Fruit fly (Drosophila melanogaster) whole organism, embryonic: ENCODE results near the gene CG8191.

Experiments used
- Aef1 ChIP-seq: fragments of 200-800 bp; sonication (Bioruptor generic); IDR thresholded peaks from 3 replicates; pipeline ENCODE4 v1.3.6; 2022; ENCODE audit warnings: missing biosample characterization, missing genetic modification characterization
- Bdp1 ChIP-seq: fragments of 200-800 bp; sonication (Bioruptor generic); optimal IDR thresholded peaks from 3 replicates; lab custom pipeline; 2016; ENCODE audit warnings: missing biosample characterization, missing genetic modification characterization
- CG11696 ChIP-seq: fragments of 200-800 bp; sonication (Bioruptor generic); IDR thresholded peaks from 2 replicates; pipeline ENCODE4 v1.3.6; 2022; ENCODE audit warnings: missing biosample characterization, missing genetic modification characterization
- CG12104 ChIP-seq: fragments of 200-800 bp; sonication (Bioruptor generic); optimal IDR thresholded peaks from 3 replicates; lab custom pipeline; 2016; ENCODE audit warnings: missing biosample characterization, missing genetic modification characterization
- CG12744 ChIP-seq: fragments of 200-800 bp; sonication (Bioruptor generic); optimal IDR thresholded peaks from 2 replicates; lab custom pipeline; 2016; ENCODE audit warnings: missing biosample characterization, missing genetic modification characterization
- CG13775 ChIP-seq: fragments of 200-800 bp; sonication (Bioruptor generic); optimal IDR thresholded peaks from 3 replicates; lab custom pipeline; 2017; ENCODE audit warnings: missing biosample characterization, mild to moderate bottlenecking, missing genetic modification characterization
- CG14965 ChIP-seq: fragments of 200-800 bp; sonication (Bioruptor generic); optimal IDR thresholded peaks from 2 replicates; lab custom pipeline; 2016; ENCODE audit warnings: missing biosample characterization, missing genetic modification characterization, borderline replicate concordance
- CG15514 ChIP-seq: fragments of 200-800 bp; sonication (Bioruptor generic); optimal IDR thresholded peaks from 3 replicates; lab custom pipeline; 2017; ENCODE audit warnings: missing biosample characterization, missing genetic modification characterization, mild to moderate bottlenecking, moderate library complexity, missing genetic modification reagents
- CG18011 ChIP-seq: fragments of 200-800 bp; sonication (Bioruptor generic); optimal IDR thresholded peaks from 2 replicates; lab custom pipeline; 2017; ENCODE audit warnings: missing biosample characterization, missing genetic modification characterization, mild to moderate bottlenecking, moderate library complexity, missing genotype
- CG18262 ChIP-seq: fragments of 200-800 bp; optimal IDR thresholded peaks from 3 replicates; lab custom pipeline; 2019; ENCODE audit warnings: missing biosample characterization, mild to moderate bottlenecking, missing genetic modification characterization, moderate library complexity
- CG3838 ChIP-seq: fragments of 200-800 bp; sonication (Bioruptor generic); optimal IDR thresholded peaks from 3 replicates; lab custom pipeline; 2016; ENCODE audit warnings: missing biosample characterization, missing genetic modification characterization
- CG4854 ChIP-seq: fragments of 200-800 bp; sonication (Bioruptor generic); optimal IDR thresholded peaks from 2 replicates; lab custom pipeline; 2016; ENCODE audit warnings: missing biosample characterization, missing genetic modification characterization, inconsistent platforms
- CG6765 ChIP-seq: fragments of 200-800 bp; sonication (Bioruptor generic); optimal IDR thresholded peaks from 3 replicates; lab custom pipeline; 2017; ENCODE audit warnings: missing biosample characterization, mild to moderate bottlenecking, missing genetic modification characterization
- CG6854 ChIP-seq: fragments of 200-800 bp; sonication (Bioruptor generic); optimal IDR thresholded peaks from 3 replicates; lab custom pipeline; 2017; ENCODE audit warnings: missing biosample characterization, mild to moderate bottlenecking, missing genetic modification characterization
- CG7372 ChIP-seq: fragments of 200-800 bp; sonication (Bioruptor generic); IDR thresholded peaks from 2 replicates; pipeline ENCODE4 v1.3.6; 2022; ENCODE audit warnings: missing biosample characterization, missing genetic modification characterization
- CG9437 ChIP-seq: fragments of 200-800 bp; sonication (Bioruptor generic); optimal IDR thresholded peaks from 2 replicates; lab custom pipeline; 2018; ENCODE audit warnings: missing biosample characterization, mild to moderate bottlenecking, missing genetic modification characterization
- CG9797 ChIP-seq: fragments of 200-800 bp; sonication (Bioruptor generic); optimal IDR thresholded peaks from 3 replicates; lab custom pipeline; 2018; ENCODE audit warnings: missing biosample characterization, mild to moderate bottlenecking, missing genetic modification characterization
- D ChIP-seq, 2 experiments: fragments of 200-800 bp in 1 of 2; fragments of >200 bp in 1 of 2; sonication (Bioruptor generic) in 1 of 2; optimal IDR thresholded peaks; 2 replicates in 1 of 2; 3 replicates in 1 of 2; lab custom pipeline; 2017; ENCODE audit warnings: mild to moderate bottlenecking in 1 of 2, missing biosample characterization in 1 of 2, missing genetic modification characterization in 1 of 2, missing genetic modification reagents in 1 of 2
- Drgx ChIP-seq: fragments of 200-800 bp; sonication (Bioruptor generic); IDR thresholded peaks from 2 replicates; pipeline ENCODE4 v1.3.6; 2022; ENCODE audit warnings: missing biosample characterization, missing genetic modification characterization
- Eip74EF ChIP-seq, 2 experiments: fragments of 200-800 bp in 1 of 2; fragments of >200 bp in 1 of 2; sonication (Bioruptor generic) in 1 of 2; optimal IDR thresholded peaks; 2 replicates each; lab custom pipeline; 2017 to 2019; ENCODE audit warnings: missing biosample characterization in 2 of 2, missing genetic modification characterization in 2 of 2, mild to moderate bottlenecking in 1 of 2, moderate library complexity in 1 of 2
- Fer3 ChIP-seq: fragments of 200-800 bp; sonication (Bioruptor generic); optimal IDR thresholded peaks from 2 replicates; lab custom pipeline; 2018; ENCODE audit warnings: missing biosample characterization, mild to moderate bottlenecking, missing genetic modification characterization, moderate library complexity
- H15 ChIP-seq: fragments of 200-800 bp; sonication (Bioruptor generic); IDR thresholded peaks from 3 replicates; pipeline ENCODE4 v1.3.6; 2022; ENCODE audit warnings: missing biosample characterization, missing genetic modification characterization
- Hr51 ChIP-seq, 2 experiments: fragments of 200-800 bp; sonication (Bioruptor generic); optimal IDR thresholded peaks; 2 replicates in 1 of 2; 3 replicates in 1 of 2; lab custom pipeline; 2016 to 2018; ENCODE audit warnings: missing biosample characterization in 2 of 2, missing genetic modification characterization in 2 of 2, mild to moderate bottlenecking in 1 of 2, moderate library complexity in 1 of 2
- Hr78 ChIP-seq, 2 experiments: fragments of 200-800 bp in 1 of 2; fragments of >200 bp in 1 of 2; sonication (Bioruptor generic) in 1 of 2; optimal IDR thresholded peaks; 2 replicates each; lab custom pipeline; 2017 to 2019; ENCODE audit warnings: missing biosample characterization in 2 of 2, missing genetic modification characterization in 2 of 2, mild to moderate bottlenecking in 1 of 2, moderate library complexity in 1 of 2
- Lhr ChIP-seq: fragments of 200-800 bp; sonication (Bioruptor generic); optimal IDR thresholded peaks from 3 replicates; lab custom pipeline; 2017; ENCODE audit warnings: mild to moderate bottlenecking, missing biosample characterization, missing genetic modification reagents, missing genetic modification characterization
- Mad ChIP-seq: fragments of 200-800 bp; sonication (Bioruptor generic); optimal IDR thresholded peaks from 2 replicates; lab custom pipeline; 2016; ENCODE audit warnings: missing biosample characterization, missing genetic modification characterization
- Med ChIP-seq: fragments of 200-800 bp; sonication (Bioruptor generic); peaks from one replicate; lab custom pipeline; 2016; ENCODE audit warnings: missing biosample characterization, missing genetic modification characterization, mild to moderate bottlenecking, inconsistent platforms, moderate library complexity
- NC2β ChIP-seq: fragments of 200-800 bp; sonication (Bioruptor generic); optimal IDR thresholded peaks from 2 replicates; lab custom pipeline; 2016; ENCODE audit warnings: missing biosample characterization, missing genetic modification characterization
- Neu2 ChIP-seq: fragments of 200-800 bp; sonication (Bioruptor generic); optimal IDR thresholded peaks from 3 replicates; lab custom pipeline; 2016; ENCODE audit warnings: missing biosample characterization, missing genetic modification characterization, borderline replicate concordance
- Ptx1 ChIP-seq: fragments of 200-800 bp; sonication (Bioruptor generic); IDR thresholded peaks from 2 replicates; pipeline ENCODE4 v1.3.6; 2022; ENCODE audit warnings: missing biosample characterization, missing genetic modification characterization
- Scr ChIP-seq: fragments of 200-800 bp; sonication (Bioruptor generic); IDR thresholded peaks from 2 replicates; pipeline ENCODE4 v1.3.6; 2022; ENCODE audit warnings: missing biosample characterization, missing genetic modification characterization; ENCODE audit not compliant: partially characterized antibody
- Xrp1 ChIP-seq: fragments of 200-800 bp; sonication (Bioruptor generic); IDR thresholded peaks from 2 replicates; pipeline ENCODE4 v1.3.6; 2022; ENCODE audit warnings: missing biosample characterization, missing genetic modification characterization
- chm ChIP-seq: fragments of 200-800 bp; sonication (Bioruptor generic); IDR thresholded peaks from 2 replicates; pipeline ENCODE4 v1.3.6; 2022; ENCODE audit warnings: missing biosample characterization, missing genetic modification characterization
- ci ChIP-seq: fragments of 200-800 bp; sonication (Bioruptor generic); IDR thresholded peaks from 3 replicates; pipeline ENCODE4 v1.3.6; 2022; ENCODE audit warnings: missing biosample characterization, missing genetic modification characterization
- crp ChIP-seq, 2 experiments: fragments of 200-800 bp; sonication (Bioruptor generic); optimal IDR thresholded peaks; 2 replicates in 1 of 2; 3 replicates in 1 of 2; lab custom pipeline; 2017; ENCODE audit warnings: missing biosample characterization in 2 of 2, missing genetic modification characterization in 2 of 2, mild to moderate bottlenecking in 1 of 2, moderate library complexity in 1 of 2
- eyg ChIP-seq: fragments of 200-800 bp; sonication (Bioruptor generic); optimal IDR thresholded peaks from 3 replicates; lab custom pipeline; 2016; ENCODE audit warnings: missing biosample characterization, missing genetic modification characterization
- jumu ChIP-seq: fragments of 200-800 bp; sonication (Bioruptor generic); optimal IDR thresholded peaks from 3 replicates; lab custom pipeline; 2016; ENCODE audit warnings: missing biosample characterization, missing genetic modification characterization
- kah ChIP-seq: fragments of 200-800 bp; sonication (Bioruptor generic); optimal IDR thresholded peaks from 2 replicates; lab custom pipeline; 2018; ENCODE audit warnings: missing biosample characterization, mild to moderate bottlenecking, missing genetic modification characterization
- sd ChIP-seq: fragments of 200-800 bp; sonication (Bioruptor generic); optimal IDR thresholded peaks from 3 replicates; lab custom pipeline; 2018; ENCODE audit warnings: missing biosample characterization, mild to moderate bottlenecking, missing genetic modification characterization, moderate library complexity
- tin ChIP-seq: fragments of 200-800 bp; sonication (Bioruptor generic); optimal IDR thresholded peaks from 3 replicates; lab custom pipeline; 2016; ENCODE audit warnings: missing biosample characterization, missing genetic modification characterization
- tll ChIP-seq, 2 experiments: fragments of 200-800 bp in 1 of 2; fragments of >200 bp in 1 of 2; sonication (Bioruptor generic) in 1 of 2; optimal IDR thresholded peaks; 2 replicates each; lab custom pipeline; 2017 to 2019; ENCODE audit warnings: missing biosample characterization in 2 of 2, missing genetic modification characterization in 2 of 2, mild to moderate bottlenecking in 1 of 2, moderate library complexity in 1 of 2
- zf30C ChIP-seq: fragments of 200-800 bp; sonication (Bioruptor generic); optimal IDR thresholded peaks from 3 replicates; lab custom pipeline; 2018; ENCODE audit warnings: missing biosample characterization, mild to moderate bottlenecking, missing genetic modification characterization
- zfh1 ChIP-seq: fragments of 200-800 bp; sonication (Bioruptor generic); IDR thresholded peaks from 3 replicates; pipeline ENCODE4 v1.3.6; 2022; ENCODE audit warnings: missing biosample characterization, missing genetic modification characterization

Gene CG8191

DNA sequence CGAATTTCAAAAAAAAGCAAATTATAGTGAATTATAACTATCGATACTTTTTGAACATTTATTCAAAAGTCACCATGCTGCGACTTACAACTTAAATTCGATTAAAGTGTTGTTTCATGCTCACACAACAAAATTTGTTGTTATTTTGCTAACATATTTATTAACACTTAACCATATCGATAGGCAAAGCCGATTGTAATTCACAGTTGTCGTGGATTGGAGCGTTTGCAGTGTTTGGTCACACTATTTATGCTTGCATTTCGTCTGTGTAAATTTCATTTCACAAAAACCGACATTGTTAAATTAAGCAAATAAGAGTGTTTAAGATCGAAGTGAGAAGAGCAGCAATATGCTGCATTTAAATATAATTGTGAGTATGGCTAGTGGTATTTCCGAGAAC, 19.6 kb upstream of the CG8191 start, which contains the start of gene HUWE1 (continued):
- TF ChIP-seq CG18262 (tag; lab: Kevin White, UChicago) (no peak), Fer3 (tag; lab: Kevin White, UChicago) (no peak), CG18011 (GFP tag; lab: Kevin White, UChicago) (no peak), Hr78 (GFP tag; optimal IDR thresholded peaks at IDR 0.05; lab: Kevin White, UChicago) (no peak), tin (GFP tag; lab: Kevin White, UChicago) (no peak), H15 (GFP tag; lab: Robert Waterston, UW) (no peak)

DNA sequence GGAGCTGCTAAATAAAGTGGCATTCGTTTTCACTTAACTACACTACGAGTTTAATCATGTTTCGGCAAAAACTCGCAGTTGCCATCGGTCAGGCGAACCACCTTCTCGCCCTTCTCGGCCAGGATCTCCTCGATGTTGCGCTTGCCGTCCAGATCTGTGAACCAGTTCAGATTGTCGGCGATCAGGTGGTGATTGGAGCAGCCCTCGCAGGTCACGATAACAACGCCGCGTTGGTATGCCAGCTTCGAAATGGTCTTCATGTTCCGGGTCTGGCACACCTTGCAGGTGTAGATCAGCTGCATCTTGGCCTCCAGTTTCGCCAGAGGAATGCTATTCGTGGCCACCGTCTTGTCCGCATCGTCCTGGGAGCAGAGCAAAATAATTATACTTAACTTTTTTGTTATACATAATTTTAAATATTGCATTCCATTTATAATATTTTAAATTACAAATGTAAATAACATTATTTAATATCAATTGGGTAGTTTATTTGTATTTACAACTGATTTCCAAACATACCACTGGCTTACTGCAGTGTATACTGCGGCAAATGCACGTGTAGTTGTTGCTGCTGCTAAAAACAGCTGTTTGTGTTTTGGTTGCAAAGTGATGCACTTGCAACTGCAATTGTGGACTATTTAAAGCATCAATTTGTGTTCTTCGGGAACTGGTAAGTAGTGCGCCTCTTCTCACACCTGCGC, 1.4 kb downstream of the CG8191 start:
- TF ChIP-seq Mad (GFP tag; lab: Kevin White, UChicago) (no peak), sd (no peak), Drgx (GFP tag; lab: Robert Waterston, UW) (peak; percentile 10; the same call in 1 of the 2 replicates), Xrp1 (GFP tag; lab: Robert Waterston, UW) (peak; percentile 6; the same call in 1 of the 2 replicates), ci (GFP tag; lab: Robert Waterston, UW) (peak; percentile 35; the same call in 1 of the 3 replicates), zf30C (GFP tag; lab: Kevin White, UChicago) (peak; percentile 83), Neu2 (no peak), Eip74EF (GFP tag; optimal IDR thresholded peaks at IDR 0.05; lab: Kevin White, UChicago) (no peak), jumu (GFP tag; lab: Kevin White, UChicago) (no peak), CG14965 (GFP tag; lab: Kevin White, UChicago) (no peak), zfh1 (GFP tag; lab: Robert Waterston, UW) (0 out of 3 replicates have a peak, but pooled peaks have one; percentile 7), CG15514 (GFP tag; lab: Kevin White, UChicago) (peak; percentile 96)

DNA sequence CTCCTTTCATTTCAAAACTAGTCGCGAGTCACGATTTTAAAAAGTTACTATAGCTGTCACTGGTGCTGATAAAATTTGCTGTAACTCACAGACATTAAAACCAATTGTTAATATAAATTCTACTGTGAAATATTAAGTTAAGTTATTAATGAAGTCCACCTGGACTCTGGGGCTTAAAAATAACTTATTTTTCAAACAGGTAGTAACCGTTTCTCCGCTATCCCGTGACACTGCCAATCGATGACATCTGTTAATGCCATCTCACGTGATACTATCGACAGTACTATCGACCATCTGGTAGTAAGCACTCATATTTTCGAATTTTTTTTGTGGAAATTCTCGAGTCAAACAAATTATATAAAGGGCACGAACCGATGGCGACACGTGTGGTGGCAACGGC, 2.0 kb downstream of the CG8191 start, which contains the start of the genes CG12379 and MagR:
Gene CG12379 (minus strand): TSS at position 2 of the 400 bp plus-strand sequence.
Gene MagR (plus strand): TSS at position 276 of the 400 bp plus-strand sequence.
- TF ChIP-seq CG9437 (GFP tag; lab: Kevin White, UChicago) (peak; percentile 16), CG9797 (GFP tag; lab: Kevin White, UChicago) (no peak), CG3838 (GFP tag; lab: Kevin White, UChicago) (no peak), Hr51 (GFP tag; optimal IDR thresholded peaks at IDR 0.05; lab: Kevin White, UChicago) (peak in 1 of 2 experiments; percentile 57), Eip74EF (GFP tag; optimal IDR thresholded peaks at IDR 0.05; lab: Kevin White, UChicago) (no peak), Lhr (no peak), CG7372 (GFP tag; lab: Robert Waterston, UW) (peak; percentile 40; the same call in 1 of the 2 replicates), CG6854 (GFP tag; lab: Kevin White, UChicago) (no peak), CG6765 (no peak), H15 (GFP tag; lab: Robert Waterston, UW) (no peak; the same call in 2 of the 3 replicates), CG4854 (GFP tag; lab: Kevin White, UChicago) (no peak), Med (GFP tag; lab: Kevin White, UChicago) (peak; percentile 91), Aef1 (peak; percentile 39; the same call in 2 of the 3 replicates), D (optimal IDR thresholded peaks at IDR 0.05; lab: Kevin White, UChicago) (no peak), D (GFP tag; optimal IDR thresholded peaks at IDR 0.05; lab: Kevin White, UChicago) (no peak), Bdp1 (peak; percentile 42), NC2β (GFP tag; lab: Kevin White, UChicago) (peak; percentile 41), CG12104 (GFP tag; lab: Kevin White, UChicago) (peak; percentile 46), Ptx1 (GFP tag; lab: Robert Waterston, UW) (peak; percentile 53), tll (GFP tag; optimal IDR thresholded peaks at IDR 0.05; lab: Kevin White, UChicago) (peak in 1 of 2 experiments; percentile 83), Scr (GFP tag; lab: Robert Waterston, UW) (peak; percentile 83), chm (GFP tag; lab: Robert Waterston, UW) (no peak), CG13775 (GFP tag; lab: Kevin White, UChicago) (peak; percentile 59), crp (GFP tag; optimal IDR thresholded peaks at IDR 0.05; lab: Kevin White, UChicago) (peak; percentile 25 to 82), eyg (GFP tag; lab: Kevin White, UChicago) (no peak), kah (peak; percentile 6), tin (GFP tag; lab: Kevin White, UChicago) (peak; percentile 61), CG11696 (GFP tag; lab: Robert Waterston, UW) (no peak), CG12744 (GFP tag; lab: Kevin White, UChicago) (peak; percentile 9), CG14965 (GFP tag; lab: Kevin White, UChicago) (no peak)
